Fruit fly (Drosophila melanogaster) whole organism, embryonic: ENCODE measurements around the gene Sec13.

Source experiments
- Atf6 ChIP-seq: fragments of 200-800 bp; sonication (Bioruptor generic); IDR thresholded peaks from 2 replicates; pipeline ENCODE4 v1.3.6; 2022; ENCODE audit warnings: missing biosample characterization, missing genetic modification characterization
- BEAF-32 ChIP-seq: fragments of 200-800 bp; sonication (Bioruptor generic); optimal IDR thresholded peaks from 3 replicates; lab custom pipeline; 2017; ENCODE audit warnings: missing biosample characterization, missing genetic modification characterization, mild to moderate bottlenecking, moderate library complexity, missing genetic modification reagents
- CG11695 ChIP-seq: fragments of 200-800 bp; sonication (Bioruptor generic); IDR thresholded peaks from 3 replicates; pipeline ENCODE4 v1.3.6; 2022; ENCODE audit warnings: missing biosample characterization, missing genetic modification characterization
- CG12104 ChIP-seq: fragments of 200-800 bp; sonication (Bioruptor generic); optimal IDR thresholded peaks from 3 replicates; lab custom pipeline; 2016; ENCODE audit warnings: missing biosample characterization, missing genetic modification characterization
- CG12744 ChIP-seq: fragments of 200-800 bp; sonication (Bioruptor generic); optimal IDR thresholded peaks from 2 replicates; lab custom pipeline; 2016; ENCODE audit warnings: missing biosample characterization, missing genetic modification characterization
- CG12942 ChIP-seq: fragments of 200-800 bp; sonication (Bioruptor generic); optimal IDR thresholded peaks from 3 replicates; lab custom pipeline; 2016; ENCODE audit warnings: missing biosample characterization, missing genetic modification characterization
- CG13894 ChIP-seq: fragments of 200-800 bp; sonication (Bioruptor generic); optimal IDR thresholded peaks from 3 replicates; lab custom pipeline; 2018; ENCODE audit warnings: missing biosample characterization, mild to moderate bottlenecking, missing genetic modification characterization, moderate library complexity
- CG2120 ChIP-seq: fragments of 200-800 bp; sonication (Bioruptor generic); optimal IDR thresholded peaks from 3 replicates; lab custom pipeline; 2016; ENCODE audit warnings: missing biosample characterization, missing genetic modification characterization
- CG2129 ChIP-seq: fragments of 200-800 bp; sonication (Bioruptor generic); IDR thresholded peaks from 2 replicates; pipeline ENCODE4 v1.3.6; 2022; ENCODE audit warnings: missing biosample characterization, missing genetic modification characterization; ENCODE audit not compliant: partially characterized antibody
- CG4854 ChIP-seq: fragments of 200-800 bp; sonication (Bioruptor generic); optimal IDR thresholded peaks from 2 replicates; lab custom pipeline; 2016; ENCODE audit warnings: missing biosample characterization, missing genetic modification characterization, inconsistent platforms
- CG6683 ChIP-seq: fragments of 200-800 bp; sonication (Bioruptor generic); optimal IDR thresholded peaks from 2 replicates; lab custom pipeline; 2017; ENCODE audit warnings: missing biosample characterization, mild to moderate bottlenecking, missing genetic modification characterization, missing genetic modification reagents
- CG6813 ChIP-seq: fragments of 200-800 bp; sonication (Bioruptor generic); optimal IDR thresholded peaks from 2 replicates; lab custom pipeline; 2017; ENCODE audit warnings: missing biosample characterization, missing genetic modification characterization, mild to moderate bottlenecking, moderate library complexity, missing genetic modification reagents
- CG7556 ChIP-seq: fragments of 200-800 bp; sonication (Bioruptor generic); optimal IDR thresholded peaks from 2 replicates; lab custom pipeline; 2017; ENCODE audit warnings: missing biosample characterization, mild to moderate bottlenecking, missing genetic modification characterization
- CG7839 ChIP-seq: fragments of 200-800 bp; sonication (Bioruptor generic); optimal IDR thresholded peaks from 3 replicates; lab custom pipeline; 2018; ENCODE audit warnings: missing biosample characterization, mild to moderate bottlenecking, missing genetic modification characterization, moderate library complexity
- D19A ChIP-seq: fragments of 200-800 bp; optimal IDR thresholded peaks from 3 replicates; lab custom pipeline; 2019; ENCODE audit warnings: missing biosample characterization, mild to moderate bottlenecking, missing genetic modification characterization, moderate library complexity
- Dek ChIP-seq: fragments of 200-800 bp; sonication (Bioruptor generic); optimal IDR thresholded peaks from 3 replicates; lab custom pipeline; 2019; ENCODE audit warnings: missing biosample characterization, mild to moderate bottlenecking, missing genetic modification characterization, moderate library complexity
- Dref ChIP-seq: fragments of 200-800 bp; sonication (Bioruptor generic); IDR thresholded peaks from 2 replicates; pipeline ENCODE4 v1.3.6; 2022; ENCODE audit warnings: missing biosample characterization, missing genetic modification characterization
- Gug ChIP-seq: fragments of 200-800 bp; sonication (Bioruptor generic); IDR thresholded peaks from 4 replicates; pipeline ENCODE4 v1.3.6; 2022; ENCODE audit warnings: missing biosample characterization, missing genetic modification characterization
- Jarid2 ChIP-seq: fragments of 200-800 bp; sonication (Bioruptor generic); optimal IDR thresholded peaks from 3 replicates; lab custom pipeline; 2017; ENCODE audit warnings: mild to moderate bottlenecking, missing biosample characterization, missing genetic modification reagents, missing genetic modification characterization
- NfI ChIP-seq: fragments of 200-800 bp; sonication (Bioruptor generic); optimal IDR thresholded peaks from 3 replicates; lab custom pipeline; 2018; ENCODE audit warnings: missing biosample characterization, mild to moderate bottlenecking, missing genetic modification characterization, moderate library complexity
- Ptx1 ChIP-seq: fragments of 200-800 bp; sonication (Bioruptor generic); IDR thresholded peaks from 2 replicates; pipeline ENCODE4 v1.3.6; 2022; ENCODE audit warnings: missing biosample characterization, missing genetic modification characterization
- Rfx ChIP-seq: fragments of 200-800 bp; sonication (Bioruptor generic); IDR thresholded peaks from 2 replicates; pipeline ENCODE4 v1.3.6; 2022; ENCODE audit warnings: missing biosample characterization, missing genetic modification characterization
- Sry-δ ChIP-seq: fragments of 200-800 bp; sonication (Bioruptor generic); optimal IDR thresholded peaks from 2 replicates; lab custom pipeline; 2016; ENCODE audit warnings: missing biosample characterization, missing genetic modification characterization
- Taf1 ChIP-seq: fragments of 200-800 bp; sonication (Bioruptor generic); IDR thresholded peaks from 2 replicates; pipeline ENCODE4 v1.3.6; 2022; ENCODE audit warnings: missing biosample characterization, missing genetic modification characterization
- al ChIP-seq: fragments of 200-800 bp; sonication (Bioruptor generic); IDR thresholded peaks from 2 replicates; pipeline ENCODE4 v1.3.6; 2022; ENCODE audit warnings: missing biosample characterization, missing genetic modification characterization
- ato ChIP-seq: fragments of 200-800 bp; sonication (Bioruptor generic); IDR thresholded peaks from 2 replicates; pipeline ENCODE4 v1.3.6; 2022; ENCODE audit warnings: missing biosample characterization, missing genetic modification characterization; ENCODE audit not compliant: partially characterized antibody
- cg ChIP-seq: fragments of 200-800 bp; sonication (Bioruptor generic); optimal IDR thresholded peaks from 3 replicates; lab custom pipeline; 2019; ENCODE audit warnings: missing biosample characterization, mild to moderate bottlenecking, missing genetic modification characterization, moderate library complexity
- da ChIP-seq: fragments of 200-800 bp; sonication (Bioruptor generic); optimal IDR thresholded peaks from 2 replicates; lab custom pipeline; 2016; ENCODE audit warnings: missing biosample characterization, missing genetic modification characterization
- dan ChIP-seq: fragments of 200-800 bp; sonication (Bioruptor generic); IDR thresholded peaks from 2 replicates; pipeline ENCODE4 v1.3.6; 2022; ENCODE audit warnings: missing biosample characterization, missing genetic modification characterization
- dmrt11E ChIP-seq: fragments of 200-800 bp; sonication (Bioruptor generic); optimal IDR thresholded peaks from 3 replicates; lab custom pipeline; 2018; ENCODE audit warnings: missing biosample characterization, mild to moderate bottlenecking, missing genetic modification characterization, moderate library complexity
- dpn ChIP-seq, 2 experiments: fragments of 200-800 bp; sonication (Bioruptor generic); optimal IDR thresholded peaks; 3 replicates each; lab custom pipeline; 2016; ENCODE audit warnings: missing biosample characterization in 2 of 2, missing genetic modification characterization in 2 of 2
- eve ChIP-seq, 2 experiments: fragments of >200 bp; optimal IDR thresholded peaks; 2 replicates each; lab custom pipeline; 2017; ENCODE audit warnings: missing biosample characterization in 2 of 2, missing genetic modification characterization in 2 of 2
- eyg ChIP-seq: fragments of 200-800 bp; sonication (Bioruptor generic); optimal IDR thresholded peaks from 3 replicates; lab custom pipeline; 2016; ENCODE audit warnings: missing biosample characterization, missing genetic modification characterization
- h ChIP-seq: fragments of >200 bp; optimal IDR thresholded peaks from 2 replicates; lab custom pipeline; 2017
- hb ChIP-seq: fragments of 200-800 bp; sonication (Bioruptor generic); IDR thresholded peaks from 3 replicates; pipeline ENCODE4 v1.3.6; 2022; ENCODE audit warnings: missing biosample characterization, missing genetic modification characterization; ENCODE audit not compliant: partially characterized antibody
- kah ChIP-seq: fragments of 200-800 bp; sonication (Bioruptor generic); optimal IDR thresholded peaks from 2 replicates; lab custom pipeline; 2018; ENCODE audit warnings: missing biosample characterization, mild to moderate bottlenecking, missing genetic modification characterization
- ken ChIP-seq: fragments of 200-800 bp; sonication (Bioruptor generic); IDR thresholded peaks from 3 replicates; pipeline ENCODE4 v1.3.6; 2022; ENCODE audit warnings: missing biosample characterization, missing genetic modification characterization
- mld ChIP-seq: fragments of 200-800 bp; sonication (Bioruptor generic); IDR thresholded peaks from 3 replicates; pipeline ENCODE4 v1.3.6; 2022; ENCODE audit warnings: missing biosample characterization, missing genetic modification characterization; ENCODE audit not compliant: partially characterized antibody
- nau ChIP-seq: fragments of 200-800 bp; sonication (Bioruptor generic); optimal IDR thresholded peaks from 3 replicates; lab custom pipeline; 2017; ENCODE audit warnings: missing biosample characterization, mild to moderate bottlenecking, missing genetic modification characterization, missing genetic modification reagents
- pum ChIP-seq: fragments of 200-800 bp; sonication (Bioruptor generic); optimal IDR thresholded peaks from 2 replicates; lab custom pipeline; 2016; ENCODE audit warnings: missing biosample characterization, missing genetic modification characterization
- schlank ChIP-seq: fragments of 200-800 bp; sonication (Bioruptor generic); optimal IDR thresholded peaks from 2 replicates; lab custom pipeline; 2018; ENCODE audit warnings: missing biosample characterization, mild to moderate bottlenecking, missing genetic modification characterization
- sd ChIP-seq: fragments of 200-800 bp; sonication (Bioruptor generic); optimal IDR thresholded peaks from 3 replicates; lab custom pipeline; 2018; ENCODE audit warnings: missing biosample characterization, mild to moderate bottlenecking, missing genetic modification characterization, moderate library complexity
- sisA ChIP-seq: fragments of 200-800 bp; sonication (Bioruptor generic); IDR thresholded peaks from 2 replicates; pipeline ENCODE4 v1.3.6; 2022; ENCODE audit warnings: missing biosample characterization, missing genetic modification characterization
- slbo ChIP-seq: fragments of 200-800 bp; sonication (Bioruptor generic); IDR thresholded peaks from 2 replicates; pipeline ENCODE4 v1.3.6; 2022; ENCODE audit warnings: missing biosample characterization, missing genetic modification characterization
- stc ChIP-seq: fragments of 200-800 bp; sonication (Bioruptor generic); IDR thresholded peaks from 2 replicates; pipeline ENCODE4 v1.3.6; 2022; ENCODE audit warnings: missing biosample characterization, missing genetic modification characterization
- trem ChIP-seq: fragments of 200-800 bp; optimal IDR thresholded peaks from 3 replicates; lab custom pipeline; 2019; ENCODE audit warnings: missing biosample characterization, mild to moderate bottlenecking, missing genetic modification characterization, moderate library complexity
- trh ChIP-seq: fragments of 200-800 bp; sonication (Bioruptor generic); optimal IDR thresholded peaks from 2 replicates; lab custom pipeline; 2016; ENCODE audit warnings: missing biosample characterization, missing genetic modification characterization
- ttk ChIP-seq: fragments of 200-800 bp; sonication (Bioruptor generic); IDR thresholded peaks from 2 replicates; pipeline ENCODE4 v2.1.2; 2022; ENCODE audit warnings: missing biosample characterization, missing genetic modification characterization
- vfl ChIP-seq: fragments of 200-800 bp; sonication (Bioruptor generic); optimal IDR thresholded peaks from 2 replicates; lab custom pipeline; 2016; ENCODE audit warnings: missing biosample characterization, missing genetic modification characterization
- wor ChIP-seq: fragments of 200-800 bp; sonication (Bioruptor generic); IDR thresholded peaks from 2 replicates; pipeline ENCODE4 v1.3.6; 2022; ENCODE audit warnings: missing biosample characterization, missing genetic modification characterization
- z ChIP-seq: fragments of 200-800 bp; sonication (Bioruptor generic); IDR thresholded peaks from 3 replicates; pipeline ENCODE4 v1.3.6; 2022; ENCODE audit warnings: missing biosample characterization, missing genetic modification characterization
- zf30C ChIP-seq: fragments of 200-800 bp; sonication (Bioruptor generic); optimal IDR thresholded peaks from 3 replicates; lab custom pipeline; 2018; ENCODE audit warnings: missing biosample characterization, mild to moderate bottlenecking, missing genetic modification characterization

The Sec13 gene

dm6 chr3R:23356920-23357386 lies 875 bp downstream of the Sec13 start (continued):
- TF ChIP-seq zf30C (GFP tag; lab: Kevin White, UChicago) = no peak
- no peak for TF ChIP-seq nau (GFP tag; lab: Kevin White, UChicago)
- TF ChIP-seq CG12744 = no peak
- TF ChIP-seq CG7839 (tag; lab: Kevin White, UChicago) = peak; percentile 92
- TF ChIP-seq ttk = peak; percentile 64
- peak; percentile 65 for TF ChIP-seq Taf1 (GFP tag; lab: Robert Waterston, UW)
- TF ChIP-seq CG7556 = peak; percentile 90
- TF ChIP-seq CG11695 (GFP tag; lab: Robert Waterston, UW) = peak; percentile 88
- no peak for TF ChIP-seq CG12104 (GFP tag; lab: Kevin White, UChicago)
- TF ChIP-seq Atf6 = peak; percentile 79
- peak; percentile 83 for TF ChIP-seq sd (tag; lab: Kevin White, UChicago)
- peak; percentile 89 for TF ChIP-seq Ptx1 (GFP tag; lab: Robert Waterston, UW)
- TF ChIP-seq mld (GFP tag; lab: Robert Waterston, UW) = no peak
- TF ChIP-seq dmrt11E = peak; percentile 89
- TF ChIP-seq CG6813 (GFP tag; lab: Kevin White, UChicago) = peak; percentile 67
- no peak for TF ChIP-seq hb (GFP tag; lab: Robert Waterston, UW)
- no peak for TF ChIP-seq da
- no peak for TF ChIP-seq CG13894 (tag; lab: Kevin White, UChicago)
- no peak for TF ChIP-seq CG2129 (GFP tag; lab: Robert Waterston, UW)
- no peak for TF ChIP-seq Gug (GFP tag; lab: Robert Waterston, UW)
- TF ChIP-seq eve (GFP tag; optimal IDR thresholded peaks at IDR 0.05; lab: Kevin White, UChicago) = no peak
- no peak for TF ChIP-seq pum (GFP tag; lab: Kevin White, UChicago)
- TF ChIP-seq NfI (GFP tag; lab: Kevin White, UChicago) = peak; percentile 85
- TF ChIP-seq vfl (GFP tag; lab: Kevin White, UChicago) = no peak
- no peak for TF ChIP-seq Sry-δ (GFP tag; lab: Kevin White, UChicago)
- peak; percentile 85 for TF ChIP-seq slbo
- TF ChIP-seq ken (GFP tag; lab: Robert Waterston, UW) = peak; percentile 48; the same call in 1 of the 3 replicates
- no peak for TF ChIP-seq schlank (tag; lab: Kevin White, UChicago)
- TF ChIP-seq dpn (GFP tag; optimal IDR thresholded peaks at IDR 0.05; lab: Kevin White, UChicago) = peak; percentile 11 to 88
- no peak for TF ChIP-seq CG4854 (GFP tag; lab: Kevin White, UChicago)
- TF ChIP-seq sisA = peak; percentile 43; the same call in 1 of the 2 replicates
- TF ChIP-seq BEAF-32 (GFP tag; lab: Kevin White, UChicago) = no peak
- peak; percentile 88 for TF ChIP-seq D19A
- peak; percentile 69 for TF ChIP-seq wor (GFP tag; lab: Robert Waterston, UW)
- no peak for TF ChIP-seq eyg (GFP tag; lab: Kevin White, UChicago)
- peak; percentile 68 for TF ChIP-seq trem (tag; lab: Kevin White, UChicago)
- TF ChIP-seq z = no peak
- TF ChIP-seq ato (GFP tag; lab: Robert Waterston, UW) = no peak
- TF ChIP-seq h = no peak
- TF ChIP-seq CG2120 (GFP tag; lab: Kevin White, UChicago) = peak; percentile 65
- no peak for TF ChIP-seq dan (GFP tag; lab: Robert Waterston, UW)
- peak; percentile 70; the same call in 1 of the 2 replicates for TF ChIP-seq al (GFP tag; lab: Robert Waterston, UW)
- peak; percentile 59 for TF ChIP-seq cg (GFP tag; lab: Kevin White, UChicago)
- TF ChIP-seq CG12942 (GFP tag; lab: Kevin White, UChicago) = peak; percentile 85
- no peak for TF ChIP-seq Dref (GFP tag; lab: Robert Waterston, UW)
- peak; percentile 75 for TF ChIP-seq Rfx
- TF ChIP-seq Dek (tag; lab: Kevin White, UChicago) = peak; percentile 90
- TF ChIP-seq stc (GFP tag; lab: Robert Waterston, UW) = peak; percentile 81
- TF ChIP-seq Jarid2 (GFP tag; lab: Kevin White, UChicago) = no peak
- TF ChIP-seq trh = peak; percentile 29
- TF ChIP-seq CG6683 (GFP tag; lab: Kevin White, UChicago) = no peak
- peak; percentile 45 for TF ChIP-seq kah (GFP tag; lab: Kevin White, UChicago)
